Worm (Caenorhabditis elegans): ENCODE results near the gene kin-16.

The kin-16 gene

DNA sequence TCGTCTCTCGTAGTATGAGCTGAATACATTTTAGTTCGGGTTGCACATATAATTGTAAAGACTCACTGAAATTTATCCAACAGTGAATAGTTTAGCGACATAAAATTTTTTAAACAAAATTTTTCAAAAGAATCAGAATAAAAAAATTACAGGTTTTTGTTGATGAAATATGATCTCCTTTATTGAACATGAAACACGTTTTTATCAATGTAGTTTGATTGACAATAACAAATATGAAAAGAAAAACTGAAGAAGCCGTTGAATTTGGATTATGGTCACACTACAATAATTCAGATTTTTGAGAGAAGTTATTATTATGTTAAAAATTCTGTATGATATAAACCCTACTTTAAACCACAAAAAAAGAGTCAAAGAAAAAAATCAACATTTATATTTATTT, 4.2 kb upstream of the kin-16 start, which contains the start of gene chil-17:
Gene chil-17, minus strand, starts transcription at position 101 of the 400 bp plus-strand sequence.
- TF ChIP-seq lin-15B (tag; optimal IDR thresholded peaks at IDR 0.05) = no peak
- TF ChIP-seq daf-8 (GFP tag; IDR thresholded peaks at IDR 0.05) = no peak
- no peak for TF ChIP-seq lir-3 (tag; optimal IDR thresholded peaks at IDR 0.05)
- TF ChIP-seq ceh-28 (tag; optimal IDR thresholded peaks at IDR 0.05) = no peak
- TF ChIP-seq mdt-29 (GFP tag; IDR thresholded peaks at IDR 0.05) = no peak
- TF ChIP-seq daf-19 (GFP tag; conservative IDR thresholded peaks at IDR 0.05) = no peak
- no peak for TF ChIP-seq ceh-62 (tag; optimal IDR thresholded peaks at IDR 0.05)
- no peak for TF ChIP-seq ceh-44 (GFP tag; IDR thresholded peaks at IDR 0.05)
- no peak for TF ChIP-seq tra-1 (GFP tag; IDR thresholded peaks at IDR 0.05)
- no peak for TF ChIP-seq lsy-2 (tag; optimal IDR thresholded peaks at IDR 0.05)
- no peak for TF ChIP-seq unc-130 (GFP tag; optimal IDR thresholded peaks at IDR 0.05)
- TF ChIP-seq vab-7 (GFP tag; IDR thresholded peaks at IDR 0.05) = no peak
- TF ChIP-seq F49E8.2 (tag; optimal IDR thresholded peaks at IDR 0.05; ENCODE audit: borderline replicate concordance) = no peak
- no peak for TF ChIP-seq spr-3 (GFP tag; optimal IDR thresholded peaks at IDR 0.05)
- no peak for TF ChIP-seq ZK546.5 (tag; optimal IDR thresholded peaks at IDR 0.05)
- TF ChIP-seq fkh-10 (GFP tag; optimal IDR thresholded peaks at IDR 0.05) = no peak
- no peak for TF ChIP-seq lin-1 (GFP tag; IDR thresholded peaks at IDR 0.05)
- TF ChIP-seq snpc-1.2 (GFP tag; IDR thresholded peaks at IDR 0.05) = no peak
- no peak for TF ChIP-seq set-16 (GFP tag; IDR thresholded peaks at IDR 0.05)
- TF ChIP-seq nhr-25 (tag; optimal IDR thresholded peaks at IDR 0.05; ENCODE audit: borderline replicate concordance, insufficient read depth) = no peak

DNA sequence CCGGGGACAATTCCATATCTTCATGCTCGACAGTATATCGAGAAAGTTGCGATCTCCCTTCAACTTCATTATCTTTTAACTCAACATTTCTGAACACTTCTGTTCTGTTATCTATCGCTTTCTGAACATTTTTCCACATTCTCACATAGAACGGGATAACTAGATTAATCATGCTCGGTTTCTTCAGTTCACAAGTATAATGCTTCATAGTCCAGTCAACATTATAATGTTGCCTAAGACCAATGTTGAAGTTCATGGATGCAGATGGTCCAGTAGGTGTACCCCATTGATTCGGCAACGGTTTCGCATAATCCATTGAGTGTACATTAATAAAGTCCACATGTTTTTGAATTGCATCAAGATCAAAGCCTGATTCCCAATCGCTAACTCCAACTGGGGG, 2.9 kb upstream of the kin-16 start:
- TF ChIP-seq ama-1 (optimal IDR thresholded peaks at IDR 0.05) (no peak), unc-62 (GFP tag; optimal IDR thresholded peaks at IDR 0.05 in 1 of 2) (peak in 1 of 2 experiments; percentile 91), unc-62 (tag; optimal IDR thresholded peaks at IDR 0.05) (no peak), aha-1 (tag) (peak; percentile 3)

DNA sequence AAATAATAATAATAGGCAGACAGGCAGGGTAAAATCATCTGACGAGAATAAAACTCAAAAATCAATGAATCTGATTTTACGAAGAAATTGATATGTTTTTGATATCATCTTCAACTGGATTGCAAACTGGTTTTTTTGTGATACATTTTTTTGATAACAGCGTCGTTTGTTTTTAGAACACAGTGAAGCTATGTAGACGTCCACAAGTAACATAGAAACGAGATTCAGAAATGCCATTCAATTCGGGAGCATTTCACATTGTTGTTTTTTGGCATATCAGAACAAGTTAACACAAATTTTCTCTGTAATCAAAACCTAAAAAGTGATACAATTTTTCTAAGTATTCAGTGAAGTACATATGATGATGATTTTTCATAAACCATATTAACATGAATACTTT, 2.3 kb upstream of the kin-16 start, which contains the start of gene chil-13:
Gene chil-13, minus strand, starts transcription at position 101 of the 400 bp plus-strand sequence.
- TF ChIP-seq aly-2 (tag; optimal IDR thresholded peaks at IDR 0.05) (no peak), unc-39 (tag; optimal IDR thresholded peaks at IDR 0.05) (no peak), aha-1 (tag) (no peak), nhr-11 (tag; optimal IDR thresholded peaks at IDR 0.05) (no peak), dmd-8 (GFP tag; IDR thresholded peaks at IDR 0.05) (no peak), mep-1 (tag; optimal IDR thresholded peaks at IDR 0.05) (no peak), ceh-20 (GFP tag; IDR thresholded peaks at IDR 0.05) (no peak), hif-1 (tag; optimal IDR thresholded peaks at IDR 0.05) (no peak), snpc-1.2 (GFP tag; IDR thresholded peaks at IDR 0.05) (no peak), php-3 (GFP tag; IDR thresholded peaks at IDR 0.05) (no peak), ceh-82 (tag; optimal IDR thresholded peaks at IDR 0.05) (no peak), lir-3 (tag; optimal IDR thresholded peaks at IDR 0.05) (no peak), nhr-41 (GFP tag; IDR thresholded peaks at IDR 0.05) (no peak), Y48G9A.11 (GFP tag; IDR thresholded peaks at IDR 0.05) (no peak), attf-4 (tag; optimal IDR thresholded peaks at IDR 0.05) (no peak), zip-2 (tag; optimal IDR thresholded peaks at IDR 0.05) (no peak), nhr-6 (tag; optimal IDR thresholded peaks at IDR 0.05) (no peak), zag-1 (tag; optimal IDR thresholded peaks at IDR 0.05) (no peak)

DNA sequence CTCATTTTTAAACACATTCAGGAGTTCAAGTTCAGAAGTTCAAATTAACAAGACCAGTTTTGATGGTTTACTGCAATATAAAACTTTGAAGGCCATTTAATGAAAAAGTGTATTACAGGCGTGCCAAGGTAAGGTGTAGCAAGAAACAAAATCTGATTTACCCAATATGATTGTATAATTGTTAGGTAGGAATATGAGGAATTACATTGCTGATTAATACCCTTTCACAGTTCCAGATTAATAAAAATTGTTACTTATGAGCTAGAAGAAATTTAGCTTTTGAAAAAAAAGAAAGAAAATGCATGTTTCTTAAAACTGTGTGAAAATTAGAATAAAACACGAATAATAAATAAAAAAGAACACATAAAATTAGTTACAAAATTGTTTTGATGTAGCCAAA, 2.3 kb downstream of the kin-16 start, which contains the start of gene kin-15:
Gene kin-15, minus strand, starts transcription at position 101 of the 400 bp plus-strand sequence.
- TF ChIP-seq zag-1 (tag; optimal IDR thresholded peaks at IDR 0.05) = no peak
- no peak for TF ChIP-seq saeg-2 (GFP tag; IDR thresholded peaks at IDR 0.05)
- TF ChIP-seq lin-39 (tag; optimal IDR thresholded peaks at IDR 0.05) = no peak
- TF ChIP-seq T26A8.4 (GFP tag; IDR thresholded peaks at IDR 0.05) = no peak
- no peak for TF ChIP-seq arid-1 (GFP tag; conservative IDR thresholded peaks at IDR 0.05)
- TF ChIP-seq nhr-102 (tag; optimal IDR thresholded peaks at IDR 0.05) = no peak
- no peak for TF ChIP-seq Y105C5A.15 (GFP tag; IDR thresholded peaks at IDR 0.05)
- TF ChIP-seq mes-2 (tag; optimal IDR thresholded peaks at IDR 0.05; ENCODE audit: poor library complexity, severe bottlenecking) = no peak
- TF ChIP-seq spr-1 (tag; optimal IDR thresholded peaks at IDR 0.05) = no peak
- TF ChIP-seq dmd-9 (GFP tag; IDR thresholded peaks at IDR 0.05) = no peak
- TF ChIP-seq unc-130 (GFP tag; optimal IDR thresholded peaks at IDR 0.05) = no peak
- no peak for TF ChIP-seq ceh-20 (GFP tag; IDR thresholded peaks at IDR 0.05)
- no peak for TF ChIP-seq lin-38 (GFP tag; IDR thresholded peaks at IDR 0.05)

All from whole organism, L4 larva.